ENCODE assay signal across 5 fruit fly cellular contexts in the genomic region with DNA sequence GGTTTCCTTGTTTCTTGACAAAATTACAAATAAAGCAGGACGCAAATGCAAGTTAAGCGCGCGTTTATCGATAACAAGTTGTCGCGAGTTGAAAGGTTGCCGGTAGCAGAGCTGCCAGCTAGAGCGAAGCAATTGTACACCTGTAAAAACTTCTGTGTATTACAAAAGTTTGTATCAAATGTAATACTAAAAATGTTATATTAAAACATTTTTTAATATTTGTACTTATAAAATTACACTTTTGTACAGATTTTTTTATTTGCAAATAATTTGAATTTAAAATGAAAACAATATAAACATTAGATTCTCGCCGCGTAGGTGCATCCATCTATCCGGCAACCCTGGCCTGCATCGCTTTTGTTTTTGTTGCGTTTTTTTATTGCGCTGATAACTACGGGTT.
TF ChIP-seq lines count a peak whose summit lies in the region.

A gene (minus strand): TSS at position 82 of the 400 bp plus-strand sequence.
A gene (plus strand): TSS at position 327 of the 400 bp plus-strand sequence.

TF ChIP-seq in whole organism, adult, 20 proteins besides CTCF, POLR2A, EP300 and RAD21 (continued from another document):
- peak; percentile 85 for TF ChIP-seq CG1620 (GFP tag; optimal IDR thresholded peaks at IDR 0.05; lab: Kevin White, UChicago)
- peak; percentile 79 for TF ChIP-seq Mnt (GFP tag; optimal IDR thresholded peaks at IDR 0.05; lab: Kevin White, UChicago)
- TF ChIP-seq CG33017 (tag; optimal IDR thresholded peaks at IDR 0.05; lab: Kevin White, UChicago), result peak; percentile 81

TF ChIP-seq in whole organism, embryonic, 481 proteins besides CTCF, POLR2A, EP300 and RAD21 (continued from another document and continues in another):
- TF ChIP-seq CG9876 (GFP tag; optimal IDR thresholded peaks at IDR 0.05; lab: Kevin White, UChicago), result no peak
- TF ChIP-seq Ravus (GFP tag; IDR thresholded peaks at IDR 0.05; lab: Robert Waterston, UW), result peak; percentile 80
- TF ChIP-seq CG4854 (GFP tag; optimal IDR thresholded peaks at IDR 0.05; lab: Kevin White, UChicago), result peak; percentile 60
- no peak for TF ChIP-seq pros (GFP tag; optimal IDR thresholded peaks at IDR 0.05; lab: Kevin White, UChicago)
- peak; percentile 76 for TF ChIP-seq Asciz (GFP tag; optimal IDR thresholded peaks at IDR 0.05; lab: Kevin White, UChicago)
- peak; percentile 52 for TF ChIP-seq mirr (GFP tag; optimal IDR thresholded peaks at IDR 0.05; lab: Kevin White, UChicago)
- TF ChIP-seq CG13123 (GFP tag; optimal IDR thresholded peaks at IDR 0.05; lab: Kevin White, UChicago), result peak; percentile 78
- TF ChIP-seq Ets97D (GFP tag; optimal IDR thresholded peaks at IDR 0.05; lab: Kevin White, UChicago), result peak; percentile 63
- TF ChIP-seq ci (GFP tag; IDR thresholded peaks at IDR 0.05; lab: Robert Waterston, UW), result peak; percentile 93
- peak; percentile 27 for TF ChIP-seq fu2 (GFP tag; optimal IDR thresholded peaks at IDR 0.05; lab: Kevin White, UChicago)
- TF ChIP-seq Aef1 (GFP tag; IDR thresholded peaks at IDR 0.05; lab: Robert Waterston, UW), result peak; percentile 96
- peak; percentile 93 for TF ChIP-seq wdn (GFP tag; IDR thresholded peaks at IDR 0.05; lab: Robert Waterston, UW)
- peak; percentile 91 for TF ChIP-seq NFAT (GFP tag; IDR thresholded peaks at IDR 0.05; lab: Robert Waterston, UW)
- TF ChIP-seq CG9932 (GFP tag; IDR thresholded peaks at IDR 0.05; lab: Robert Waterston, UW), result peak; percentile 96
- no peak for TF ChIP-seq HLHmδ (GFP tag; optimal IDR thresholded peaks at IDR 0.05; lab: Kevin White, UChicago)
- TF ChIP-seq nmo (GFP tag; optimal IDR thresholded peaks at IDR 0.05; lab: Kevin White, UChicago), result peak; percentile 93
- TF ChIP-seq corto (GFP tag; optimal IDR thresholded peaks at IDR 0.05; lab: Kevin White, UChicago), result no peak
- peak; percentile 89 for TF ChIP-seq CG9817 (tag; optimal IDR thresholded peaks at IDR 0.05; lab: Kevin White, UChicago)
- peak; percentile 82 for TF ChIP-seq CG15011 (GFP tag; optimal IDR thresholded peaks at IDR 0.05; lab: Kevin White, UChicago)
- peak; percentile 65 for TF ChIP-seq ab (GFP tag; optimal IDR thresholded peaks at IDR 0.05; lab: Kevin White, UChicago)
- peak in 1 of 2 experiments; percentile 61 for TF ChIP-seq crp (GFP tag; optimal IDR thresholded peaks at IDR 0.05; lab: Kevin White, UChicago)
- peak; percentile 82 for TF ChIP-seq onecut (GFP tag; IDR thresholded peaks at IDR 0.05; lab: Robert Waterston, UW)
- peak; percentile 88 for TF ChIP-seq CG3726 (GFP tag; IDR thresholded peaks at IDR 0.05; lab: Robert Waterston, UW)
- peak; percentile 36 for TF ChIP-seq Side (GFP tag; optimal IDR thresholded peaks at IDR 0.05; lab: Kevin White, UChicago)
- TF ChIP-seq CG18599 (GFP tag; optimal IDR thresholded peaks at IDR 0.05; lab: Kevin White, UChicago), result peak; percentile 93
- no peak for TF ChIP-seq CG12236 (GFP tag; optimal IDR thresholded peaks at IDR 0.05; lab: Kevin White, UChicago)
- peak; percentile 84 for TF ChIP-seq tap (tag; optimal IDR thresholded peaks at IDR 0.05; lab: Kevin White, UChicago)
- TF ChIP-seq dati (GFP tag; IDR thresholded peaks at IDR 0.05; lab: Robert Waterston, UW), result peak; percentile 68
- TF ChIP-seq PHDP (tag; optimal IDR thresholded peaks at IDR 0.05; lab: Kevin White, UChicago), result peak; percentile 90
- TF ChIP-seq zfh2 (GFP tag; optimal IDR thresholded peaks at IDR 0.05; lab: Kevin White, UChicago), result peak; percentile 62
- TF ChIP-seq mld (GFP tag; IDR thresholded peaks at IDR 0.05; lab: Robert Waterston, UW; ENCODE audit: partially characterized antibody), result no peak

TF ChIP-seq in whole organism, prepupa, 60 proteins besides CTCF, POLR2A, EP300 and RAD21 (continued from another document and continues in another):
- peak; percentile 95 for TF ChIP-seq Ets96B (tag; optimal IDR thresholded peaks at IDR 0.05; lab: Kevin White, UChicago)
- TF ChIP-seq CG4318 (GFP tag; optimal IDR thresholded peaks at IDR 0.05; lab: Kevin White, UChicago), result no peak
- no peak for TF ChIP-seq CG16779 (tag; optimal IDR thresholded peaks at IDR 0.05; lab: Kevin White, UChicago)
- peak; percentile 90 for TF ChIP-seq CG10669 (GFP tag; optimal IDR thresholded peaks at IDR 0.05; lab: Kevin White, UChicago)
- peak; percentile 86 for TF ChIP-seq CG7368 (GFP tag; optimal IDR thresholded peaks at IDR 0.05; lab: Kevin White, UChicago)
- TF ChIP-seq net (GFP tag; optimal IDR thresholded peaks at IDR 0.05; lab: Kevin White, UChicago), result peak; percentile 78
- peak; percentile 85 for TF ChIP-seq CG11762 (GFP tag; optimal IDR thresholded peaks at IDR 0.05; lab: Kevin White, UChicago; ENCODE audit: insufficient read depth)
- no peak for TF ChIP-seq Sox102F (GFP tag; optimal IDR thresholded peaks at IDR 0.05; lab: Kevin White, UChicago)
- TF ChIP-seq eg (GFP tag; IDR thresholded peaks at IDR 0.05; lab: Robert Waterston, UW), result peak; percentile 97
- no peak for TF ChIP-seq Hr38 (GFP tag; optimal IDR thresholded peaks at IDR 0.05; lab: Kevin White, UChicago)
- no peak for TF ChIP-seq Met (GFP tag; optimal IDR thresholded peaks at IDR 0.05; lab: Kevin White, UChicago)
- peak; percentile 88 for TF ChIP-seq CG34406 (GFP tag; optimal IDR thresholded peaks at IDR 0.05; lab: Kevin White, UChicago)
- peak; percentile 61 for TF ChIP-seq fkh (GFP tag; optimal IDR thresholded peaks at IDR 0.05; lab: Kevin White, UChicago)
- peak; percentile 86 for TF ChIP-seq pdm3 (GFP tag; optimal IDR thresholded peaks at IDR 0.05; lab: Kevin White, UChicago)
- no peak for TF ChIP-seq Hr4 (GFP tag; optimal IDR thresholded peaks at IDR 0.05; lab: Kevin White, UChicago)
- TF ChIP-seq dsx (GFP tag; optimal IDR thresholded peaks at IDR 0.05; lab: Kevin White, UChicago; ENCODE audit: poor library complexity, severe bottlenecking), result peak; percentile 85
- peak; percentile 85 for TF ChIP-seq topi (GFP tag; optimal IDR thresholded peaks at IDR 0.05; lab: Kevin White, UChicago)
- TF ChIP-seq CG9139 (GFP tag; optimal IDR thresholded peaks at IDR 0.05; lab: Kevin White, UChicago), result peak; percentile 81
- peak; percentile 91 for TF ChIP-seq CG11294 (GFP tag; IDR thresholded peaks at IDR 0.05; lab: Robert Waterston, UW)
- peak; percentile 69 for TF ChIP-seq Ets21C (GFP tag; optimal IDR thresholded peaks at IDR 0.05; lab: Kevin White, UChicago)
- TF ChIP-seq acj6 (GFP tag; optimal IDR thresholded peaks at IDR 0.05; lab: Kevin White, UChicago), result peak; percentile 91
- TF ChIP-seq salr (GFP tag; optimal IDR thresholded peaks at IDR 0.05; lab: Kevin White, UChicago), result peak; percentile 61 to 85
- peak; percentile 92 for TF ChIP-seq OdsH (GFP tag; optimal IDR thresholded peaks at IDR 0.05; lab: Kevin White, UChicago)
- TF ChIP-seq Blimp-1 (GFP tag; optimal IDR thresholded peaks at IDR 0.05; lab: Kevin White, UChicago), result peak; percentile 77
- no peak for TF ChIP-seq CG6276 (GFP tag; optimal IDR thresholded peaks at IDR 0.05; lab: Kevin White, UChicago)
- peak; percentile 71 for TF ChIP-seq fd59A (GFP tag; optimal IDR thresholded peaks at IDR 0.05; lab: Kevin White, UChicago)
- peak; percentile 95 for TF ChIP-seq CG6163 (GFP tag; IDR thresholded peaks at IDR 0.05; lab: Robert Waterston, UW)
- peak; percentile 80 for TF ChIP-seq CG1621 (tag; optimal IDR thresholded peaks at IDR 0.05; lab: Kevin White, UChicago)
- TF ChIP-seq CG8319 (GFP tag; optimal IDR thresholded peaks at IDR 0.05; lab: Kevin White, UChicago), result peak; percentile 84
- peak; percentile 86 for TF ChIP-seq CG11902 (GFP tag; optimal IDR thresholded peaks at IDR 0.05; lab: Kevin White, UChicago)
- TF ChIP-seq CG3032 (tag; optimal IDR thresholded peaks at IDR 0.05; lab: Kevin White, UChicago), result peak; percentile 94

TF ChIP-seq in whole organism, pupa, 21 proteins besides CTCF, POLR2A, EP300 and RAD21 (continued from another document):
- TF ChIP-seq CG15710 (tag; optimal IDR thresholded peaks at IDR 0.05; lab: Kevin White, UChicago), result peak; percentile 96

TF ChIP-seq in whole organism, wandering third instar larva, 38 proteins besides CTCF, POLR2A, EP300 and RAD21 (continued from another document):
- TF ChIP-seq h (GFP tag; optimal IDR thresholded peaks at IDR 0.05; lab: Kevin White, UChicago), result peak; percentile 91
TF ChIP-seq in whole organism, wandering third instar larva: peak in this region for 16.
